Worm (Caenorhabditis elegans) whole organism, early embryonic: ENCODE results near the gene H35B03.2.

Experiments
- F13C5.2 ChIP-seq: sonication (generic microtip); optimal IDR thresholded peaks from 2 replicates; lab custom pipeline; 2017; ENCODE audit warnings: mild to moderate bottlenecking, missing genetic modification characterization, inconsistent platforms, missing compliant biosample characterization
- ama-1 ChIP-seq: fragments of 150-350 bp; optimal IDR thresholded peaks from 2 replicates; lab custom pipeline; 2014
- ceh-13 ChIP-seq: fragments of 200-800 bp; sonication (Bioruptor generic); optimal IDR thresholded peaks from 2 replicates; lab custom pipeline; 2018; ENCODE audit warnings: mild to moderate bottlenecking, missing genetic modification characterization, missing compliant biosample characterization
- flt-1 ChIP-seq: fragments of 200-800 bp; sonication (Bioruptor generic); IDR thresholded peaks from 2 replicates; pipeline ENCODE4 v1.3.6; 2022; ENCODE audit warnings: missing genetic modification characterization, missing compliant biosample characterization
- hnd-1 ChIP-seq: sonication (generic microtip); optimal IDR thresholded peaks from 2 replicates; lab custom pipeline; 2016; ENCODE audit warnings: missing genetic modification characterization, missing compliant biosample characterization
- pes-1 ChIP-seq: fragments of 200-800 bp; sonication (Bioruptor generic); IDR thresholded peaks from 2 replicates; pipeline ENCODE4 v1.3.6; 2022; ENCODE audit warnings: missing genetic modification reagents, missing genetic modification characterization, missing compliant biosample characterization

- TF ChIP-seq ceh-13 (GFP tag; lab: Kevin White, UChicago) (no peak), F13C5.2 (tag; lab: Kevin White, UChicago) (no peak), flt-1 (GFP tag; lab: Robert Waterston, UW) (no peak), pes-1 (GFP tag; lab: Robert Waterston, UW) (no peak), hnd-1 (no peak), ama-1 (no peak)
Observed at ce11 chrIV:5700372-5700771, 31.1 kb downstream of the H35B03.2 start.
